Fruit fly (Drosophila melanogaster) whole organism, prepupa: ENCODE results near the gene GILT2.

Experiments used
- CG11902 ChIP-seq: fragments of 200-800 bp; sonication (Bioruptor generic); optimal IDR thresholded peaks from 3 replicates; lab custom pipeline; 2016; ENCODE audit warnings: missing biosample characterization, missing genetic modification characterization
- CG16779 ChIP-seq: fragments of 200-800 bp; sonication (Bioruptor generic); optimal IDR thresholded peaks from 3 replicates; lab custom pipeline; 2017; ENCODE audit warnings: missing biosample characterization, mild to moderate bottlenecking, missing genetic modification characterization
- OdsH ChIP-seq: fragments of 200-800 bp; sonication (Bioruptor generic); optimal IDR thresholded peaks from 3 replicates; lab custom pipeline; 2016; ENCODE audit warnings: missing biosample characterization, missing genetic modification characterization
- cyc ChIP-seq: fragments of 200-800 bp; sonication (Bioruptor generic); optimal IDR thresholded peaks from 3 replicates; lab custom pipeline; 2016; ENCODE audit warnings: missing biosample characterization, missing genetic modification characterization
- fd85E ChIP-seq: fragments of 200-800 bp; sonication (Bioruptor generic); optimal IDR thresholded peaks from 3 replicates; lab custom pipeline; 2016; ENCODE audit warnings: missing biosample characterization, missing genetic modification characterization
- net ChIP-seq: fragments of 200-800 bp; sonication (Bioruptor generic); optimal IDR thresholded peaks from 3 replicates; lab custom pipeline; 2016; ENCODE audit warnings: missing biosample characterization, missing genetic modification characterization

DNA sequence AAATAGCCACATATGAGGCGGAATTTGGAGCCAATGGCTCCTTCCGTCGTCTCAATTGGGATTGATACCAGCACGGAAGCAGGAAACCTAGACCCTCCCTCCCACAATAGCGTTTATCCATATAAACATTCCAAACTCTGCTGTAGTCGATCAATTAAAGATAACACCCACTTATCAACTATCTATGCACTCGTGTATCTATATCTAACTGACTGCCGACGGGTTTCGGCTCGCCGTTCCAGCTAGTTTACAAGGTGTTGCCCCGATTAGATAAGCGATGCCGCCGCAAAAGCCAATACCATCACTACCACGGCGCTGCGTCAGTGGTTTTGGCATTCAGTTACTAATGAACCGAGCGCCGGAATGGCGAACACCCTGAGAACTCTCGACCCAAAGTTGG, 32.5 kb downstream of the GILT2 start, which contains the start of gene CG10300:
- TF ChIP-seq fd85E (no peak), CG16779 (tag; lab: Kevin White, UChicago) (no peak), cyc (GFP tag; lab: Kevin White, UChicago) (no peak), CG11902 (no peak), OdsH (GFP tag; lab: Kevin White, UChicago) (no peak), net (no peak)
